Fruit fly (Drosophila melanogaster): Measurements from ENCODE around the gene Epg5.

The Epg5 gene

DNA sequence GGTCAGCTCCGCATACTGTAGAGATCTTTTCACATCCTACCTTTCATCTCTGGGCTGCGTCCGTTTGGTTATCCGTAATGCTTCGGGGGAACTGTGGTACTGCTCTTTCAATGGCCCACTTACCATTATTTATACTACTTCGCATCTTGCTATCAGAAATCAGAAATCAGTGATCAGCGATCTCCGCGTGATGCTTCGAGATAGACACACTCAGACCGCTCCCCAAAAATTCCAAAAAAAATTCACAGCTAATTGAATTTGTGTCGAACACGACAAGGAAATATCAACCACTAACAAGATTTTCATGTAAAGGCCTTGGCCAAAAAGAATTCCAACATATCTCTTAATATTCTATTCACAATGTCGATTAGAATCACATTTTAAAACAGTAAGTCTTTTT is 30.3 kb downstream of the Epg5 start, which contains the start of gene CG7715:
Gene CG7715 (minus strand): TSS at position 101 of the 400 bp plus-strand sequence.
- TF ChIP-seq CG33017 (tag; optimal IDR thresholded peaks at IDR 0.05) (no peak), Mnt (GFP tag; optimal IDR thresholded peaks at IDR 0.05) (no peak), CG7101 (tag; optimal IDR thresholded peaks at IDR 0.05) (no peak)

DNA sequence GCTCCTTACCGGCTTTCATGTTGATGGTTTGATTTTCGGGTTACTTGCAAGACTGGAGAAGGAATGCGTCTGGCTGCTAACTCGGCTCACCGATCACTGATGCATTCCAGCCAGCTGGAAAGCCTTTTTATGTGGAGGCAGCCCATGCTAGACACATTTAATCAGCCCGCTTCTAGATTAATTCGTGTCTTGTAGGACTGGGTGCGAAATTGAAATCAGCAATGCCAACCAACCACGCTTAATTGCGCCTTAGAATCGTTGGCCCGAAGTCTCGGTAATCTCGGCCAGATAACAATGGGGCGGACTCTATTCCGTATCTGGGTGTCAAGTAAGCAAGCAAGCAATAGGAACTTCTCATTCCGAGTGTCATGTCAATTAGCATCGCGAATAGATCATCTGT is 32.3 kb downstream of the Epg5 start, which contains the start of gene CG7714:
Gene CG7714 (minus strand): TSS at position 101 of the 400 bp plus-strand sequence.
- no peak for TF ChIP-seq Mnt (GFP tag; optimal IDR thresholded peaks at IDR 0.05)
- TF ChIP-seq bab1 (GFP tag; optimal IDR thresholded peaks at IDR 0.05) = no peak
- no peak for TF ChIP-seq Hr96 (GFP tag; optimal IDR thresholded peaks at IDR 0.05)
- TF ChIP-seq tj (GFP tag; optimal IDR thresholded peaks at IDR 0.05) = no peak
- TF ChIP-seq ovo (GFP tag; optimal IDR thresholded peaks at IDR 0.05) = no peak
- no peak for TF ChIP-seq CG5204 (GFP tag; optimal IDR thresholded peaks at IDR 0.05)
- TF ChIP-seq CG14711 (tag; optimal IDR thresholded peaks at IDR 0.05) = no peak
- TF ChIP-seq CG12768 (GFP tag; optimal IDR thresholded peaks at IDR 0.05) = no peak
- no peak for TF ChIP-seq CG1620 (GFP tag; optimal IDR thresholded peaks at IDR 0.05)
- no peak for TF ChIP-seq Crg-1 (GFP tag; optimal IDR thresholded peaks at IDR 0.05)
- TF ChIP-seq cnc (optimal IDR thresholded peaks at IDR 0.05) = no peak
- no peak for TF ChIP-seq cic (GFP tag; optimal IDR thresholded peaks at IDR 0.05)
- TF ChIP-seq CG33017 (tag; optimal IDR thresholded peaks at IDR 0.05) = no peak
- no peak for TF ChIP-seq CG7045 (GFP tag; optimal IDR thresholded peaks at IDR 0.05)
- TF ChIP-seq Clk (GFP tag; optimal IDR thresholded peaks at IDR 0.05) = no peak
- TF ChIP-seq CG11617 (GFP tag; optimal IDR thresholded peaks at IDR 0.05) = no peak
- no peak for TF ChIP-seq CG7101 (tag; optimal IDR thresholded peaks at IDR 0.05)
- no peak for TF ChIP-seq toe (GFP tag; optimal IDR thresholded peaks at IDR 0.05)
- TF ChIP-seq pad (GFP tag; optimal IDR thresholded peaks at IDR 0.05) = no peak
- no peak for TF ChIP-seq kay (GFP tag; ENCODE audit: borderline replicate concordance)

DNA sequence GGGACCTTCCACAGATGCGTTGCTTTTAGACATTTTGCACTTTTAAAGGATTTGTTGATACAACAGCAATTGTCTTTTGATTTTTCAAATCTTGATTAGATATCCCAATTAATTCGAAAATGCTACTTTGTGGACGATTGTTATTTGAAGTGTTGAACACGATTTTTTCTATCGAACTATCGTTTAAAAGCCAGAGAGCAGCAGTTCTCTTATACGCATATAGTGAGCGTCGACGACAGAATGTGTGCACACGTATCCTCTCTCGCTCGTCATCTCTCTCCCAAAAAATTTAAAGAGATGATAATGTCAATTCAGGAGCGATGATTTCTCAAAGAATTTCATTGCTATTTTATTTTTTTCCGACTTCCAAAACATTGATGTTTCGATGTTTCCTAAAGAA is 36.2 kb downstream of the Epg5 start, which contains the start of gene CG34283:
Gene CG34283 (minus strand): TSS at position 101 of the 400 bp plus-strand sequence.
- TF ChIP-seq Crg-1 (GFP tag; optimal IDR thresholded peaks at IDR 0.05) = no peak
- TF ChIP-seq CG11617 (GFP tag; optimal IDR thresholded peaks at IDR 0.05) = no peak
- TF ChIP-seq cnc (optimal IDR thresholded peaks at IDR 0.05) = no peak
- no peak for TF ChIP-seq CG5204 (GFP tag; optimal IDR thresholded peaks at IDR 0.05)
- TF ChIP-seq Clk (GFP tag; optimal IDR thresholded peaks at IDR 0.05) = no peak
- no peak for TF ChIP-seq CG14711 (tag; optimal IDR thresholded peaks at IDR 0.05)
- TF ChIP-seq CG7045 (GFP tag; optimal IDR thresholded peaks at IDR 0.05) = no peak
- TF ChIP-seq ovo (GFP tag; optimal IDR thresholded peaks at IDR 0.05) = no peak
- TF ChIP-seq CG1620 (GFP tag; optimal IDR thresholded peaks at IDR 0.05) = no peak
- TF ChIP-seq bab1 (GFP tag; optimal IDR thresholded peaks at IDR 0.05) = no peak

DNA sequence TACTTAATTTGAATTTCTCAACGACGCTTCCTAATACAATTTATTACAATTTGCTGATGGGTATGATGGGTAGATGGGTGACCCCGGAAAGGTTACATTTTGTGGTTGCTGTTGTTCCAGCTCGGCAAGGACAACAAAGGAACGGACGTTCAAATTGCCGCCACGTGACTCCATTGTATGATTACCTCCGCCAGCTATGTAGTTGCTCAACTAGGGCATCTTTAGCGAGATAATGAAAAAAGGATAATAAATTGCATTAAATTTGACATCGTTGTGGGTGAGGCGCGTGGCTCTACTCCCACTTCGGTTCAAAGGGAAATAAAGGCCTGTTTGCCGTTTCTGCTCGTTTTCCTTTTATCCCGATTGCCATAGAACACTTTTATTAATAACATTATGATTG is 37.3 kb downstream of the Epg5 start:
- TF ChIP-seq CG5204 (GFP tag; optimal IDR thresholded peaks at IDR 0.05) = no peak
- no peak for TF ChIP-seq tj (GFP tag; optimal IDR thresholded peaks at IDR 0.05)
- TF ChIP-seq Crg-1 (GFP tag; optimal IDR thresholded peaks at IDR 0.05) = no peak
- no peak for TF ChIP-seq CG11617 (GFP tag; optimal IDR thresholded peaks at IDR 0.05)
- TF ChIP-seq toe (GFP tag; optimal IDR thresholded peaks at IDR 0.05) = no peak
- TF ChIP-seq CG7101 (tag; optimal IDR thresholded peaks at IDR 0.05) = no peak
- no peak for TF ChIP-seq Mnt (GFP tag; optimal IDR thresholded peaks at IDR 0.05)
- no peak for TF ChIP-seq CG33017 (tag; optimal IDR thresholded peaks at IDR 0.05)
- no peak for TF ChIP-seq CG1620 (GFP tag; optimal IDR thresholded peaks at IDR 0.05)
- TF ChIP-seq CG14711 (tag; optimal IDR thresholded peaks at IDR 0.05) = no peak
- TF ChIP-seq Clk (GFP tag; optimal IDR thresholded peaks at IDR 0.05) = no peak
- TF ChIP-seq CG7045 (GFP tag; optimal IDR thresholded peaks at IDR 0.05) = no peak
- no peak for TF ChIP-seq ovo (GFP tag; optimal IDR thresholded peaks at IDR 0.05)
- TF ChIP-seq cnc (optimal IDR thresholded peaks at IDR 0.05) = no peak
- TF ChIP-seq CG12768 (GFP tag; optimal IDR thresholded peaks at IDR 0.05) = no peak
- TF ChIP-seq Hr96 (GFP tag; optimal IDR thresholded peaks at IDR 0.05) = no peak
- no peak for TF ChIP-seq bab1 (GFP tag; optimal IDR thresholded peaks at IDR 0.05)
- TF ChIP-seq kay (GFP tag; ENCODE audit: borderline replicate concordance) = no peak
- TF ChIP-seq pad (GFP tag; optimal IDR thresholded peaks at IDR 0.05) = no peak
- no peak for TF ChIP-seq cic (GFP tag; optimal IDR thresholded peaks at IDR 0.05)

DNA sequence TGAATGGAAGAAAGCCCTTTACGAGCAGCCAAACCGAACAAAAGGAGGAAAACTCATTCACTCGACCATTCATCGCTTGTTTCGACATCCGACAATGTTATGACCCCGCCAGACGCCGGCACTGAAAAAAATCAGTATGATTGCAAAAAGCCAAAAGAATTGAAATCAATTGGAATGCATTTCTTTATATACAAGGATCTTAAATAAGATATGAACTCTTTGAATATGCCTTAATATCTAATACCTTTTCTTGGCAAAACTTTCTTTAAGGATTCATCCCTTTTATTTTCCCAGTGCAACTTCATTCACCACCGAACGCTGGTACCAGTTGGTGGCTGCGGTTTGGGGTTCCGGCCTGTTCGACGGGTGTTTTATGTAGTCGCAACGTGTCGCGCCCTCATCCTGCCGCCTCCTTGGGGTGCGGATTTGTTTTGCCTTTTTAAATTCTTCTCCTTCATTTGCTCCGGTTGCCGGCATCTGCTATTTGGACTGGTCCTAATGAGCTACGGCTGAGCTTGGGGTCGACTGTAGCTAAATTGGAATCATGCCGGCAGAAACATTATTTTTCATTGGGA is 38.8 kb downstream of the Epg5 start:
- TF ChIP-seq CG1620 (GFP tag; optimal IDR thresholded peaks at IDR 0.05) (no peak), ovo (GFP tag; optimal IDR thresholded peaks at IDR 0.05) (no peak), kay (GFP tag; ENCODE audit: borderline replicate concordance) (no peak), CG7045 (GFP tag; optimal IDR thresholded peaks at IDR 0.05) (peak; percentile 26), pad (GFP tag; optimal IDR thresholded peaks at IDR 0.05) (no peak), Hr96 (GFP tag; optimal IDR thresholded peaks at IDR 0.05) (peak; percentile 37), cic (GFP tag; optimal IDR thresholded peaks at IDR 0.05) (no peak), Mnt (GFP tag; optimal IDR thresholded peaks at IDR 0.05) (no peak), CG7101 (tag; optimal IDR thresholded peaks at IDR 0.05) (peak; percentile 10), CG11617 (GFP tag; optimal IDR thresholded peaks at IDR 0.05) (no peak), bab1 (GFP tag; optimal IDR thresholded peaks at IDR 0.05) (no peak), CG14711 (tag; optimal IDR thresholded peaks at IDR 0.05) (no peak), cnc (optimal IDR thresholded peaks at IDR 0.05) (no peak), CG12768 (GFP tag; optimal IDR thresholded peaks at IDR 0.05) (peak; percentile 17), toe (GFP tag; optimal IDR thresholded peaks at IDR 0.05) (peak; percentile 2), Crg-1 (GFP tag; optimal IDR thresholded peaks at IDR 0.05) (no peak), tj (GFP tag; optimal IDR thresholded peaks at IDR 0.05) (no peak), Clk (GFP tag; optimal IDR thresholded peaks at IDR 0.05) (no peak), CG33017 (tag; optimal IDR thresholded peaks at IDR 0.05) (peak; percentile 36), CG5204 (GFP tag; optimal IDR thresholded peaks at IDR 0.05) (peak; percentile 29)

DNA sequence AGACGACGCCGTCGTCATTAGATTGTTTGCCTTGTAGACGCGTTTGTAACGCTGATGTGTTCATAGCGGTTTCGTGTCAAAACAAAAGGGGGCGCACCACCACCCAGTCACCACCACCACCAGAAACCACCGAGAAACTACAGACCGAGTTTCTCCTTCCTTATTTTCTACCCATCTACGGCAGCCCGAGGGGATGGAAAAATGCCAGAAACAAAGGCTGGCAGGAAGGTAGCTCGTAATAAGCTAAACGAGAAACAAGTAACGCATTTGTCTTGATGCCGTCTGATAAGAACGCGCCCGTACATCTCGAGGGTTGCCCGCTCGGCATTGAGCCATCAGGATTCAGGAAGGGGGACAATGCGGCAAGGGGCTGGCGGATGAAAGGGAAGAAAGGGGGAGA is 51.2 kb downstream of the Epg5 start:
- TF ChIP-seq cic (GFP tag; optimal IDR thresholded peaks at IDR 0.05) (no peak), Mnt (GFP tag; optimal IDR thresholded peaks at IDR 0.05) (no peak), CG33017 (tag; optimal IDR thresholded peaks at IDR 0.05) (no peak)
